Worm (Caenorhabditis elegans) whole organism, L4 larva: ENCODE measurements around the gene srw-15.
A peak's percentile ranks its signal among the peaks of the same experiment; 100 is the strongest.

Source experiments
- D1046.2 ChIP-seq: fragments of 200-800 bp; sonication (Bioruptor generic); IDR thresholded peaks from 2 replicates; pipeline ENCODE4 v1.3.6; 2022; ENCODE audit warnings: missing genetic modification characterization, missing compliant biosample characterization
- F10B5.3 ChIP-seq: sonication (generic microtip); optimal IDR thresholded peaks from 2 replicates; lab custom pipeline; 2016; ENCODE audit warnings: mild to moderate bottlenecking, missing genetic modification characterization, missing compliant biosample characterization
- F37D6.2 ChIP-seq: sonication (generic microtip); optimal IDR thresholded peaks from 2 replicates; lab custom pipeline; 2016; ENCODE audit warnings: mild to moderate bottlenecking, missing genetic modification characterization, missing compliant biosample characterization
- T20F7.1 ChIP-seq: fragments of 200-800 bp; sonication (Bioruptor generic); optimal IDR thresholded peaks from 2 replicates; lab custom pipeline; 2018; ENCODE audit warnings: mild to moderate bottlenecking, missing genetic modification characterization, missing compliant biosample characterization
- T26A8.4 ChIP-seq: fragments of 200-800 bp; sonication (Bioruptor generic); IDR thresholded peaks from 2 replicates; pipeline ENCODE4 v1.3.6; 2022; ENCODE audit warnings: missing genetic modification characterization, missing compliant biosample characterization
- Y5F2A.4 ChIP-seq: fragments of 200-800 bp; sonication (Bioruptor generic); optimal IDR thresholded peaks from 2 replicates; lab custom pipeline; 2018; ENCODE audit warnings: mild to moderate bottlenecking, missing genetic modification characterization, missing compliant biosample characterization
- ZK546.5 ChIP-seq, 2 experiments: sonication (generic microtip); optimal IDR thresholded peaks; 2 replicates each; lab custom pipeline; 2017; ENCODE audit warnings: missing biosample characterization in 2 of 2, missing genetic modification characterization in 2 of 2
- aly-2 ChIP-seq: sonication (generic microtip); optimal IDR thresholded peaks from 2 replicates; lab custom pipeline; 2018; ENCODE audit warnings: missing biosample characterization, missing genetic modification characterization
- arid-1 ChIP-seq: fragments of 200-800 bp; sonication (Bioruptor generic); conservative IDR thresholded peaks from 2 replicates; pipeline ENCODE4 v1.3.6; 2022; ENCODE audit warnings: missing genetic modification reagents, missing genetic modification characterization, missing compliant biosample characterization
- ceh-28 ChIP-seq: fragments of 150-350 bp; optimal IDR thresholded peaks from 2 replicates; lab custom pipeline; 2014; ENCODE audit warnings: missing biosample characterization, missing genetic modification reagents, missing genetic modification characterization
- ceh-32 ChIP-seq: sonication (generic microtip); optimal IDR thresholded peaks from 2 replicates; lab custom pipeline; 2016; ENCODE audit warnings: mild to moderate bottlenecking, missing genetic modification characterization, missing compliant biosample characterization; ENCODE audit not compliant: poor library complexity
- ceh-62 ChIP-seq: sonication (generic microtip); optimal IDR thresholded peaks from 2 replicates; lab custom pipeline; 2017; ENCODE audit warnings: missing biosample characterization, missing genetic modification characterization
- ces-1 ChIP-seq: fragments of 150-350 bp; sonication (generic microtip); optimal IDR thresholded peaks from 4 replicates; lab custom pipeline; 2014; ENCODE audit warnings: missing biosample characterization, missing genetic modification reagents, missing genetic modification characterization
- cey-2 ChIP-seq: sonication (generic microtip); optimal IDR thresholded peaks from 3 replicates; lab custom pipeline; 2017; ENCODE audit warnings: missing genetic modification characterization, mild to moderate bottlenecking, missing compliant biosample characterization, antibody characterized with exemption, borderline replicate concordance; ENCODE audit not compliant: insufficient read depth
- ctbp-1 ChIP-seq: fragments of 200-800 bp; sonication (Bioruptor generic); IDR thresholded peaks from 2 replicates; pipeline ENCODE4 v1.3.6; 2022; ENCODE audit warnings: missing genetic modification reagents, missing genetic modification characterization, missing compliant biosample characterization
- daf-16 ChIP-seq, 3 experiments: sonication (generic microtip); optimal IDR thresholded peaks; 2 replicates each; lab custom pipeline; 2016 to 2017; ENCODE audit warnings: missing genetic modification characterization in 3 of 3, missing genetic modification reagents in 3 of 3, mild to moderate bottlenecking in 2 of 3, missing compliant biosample characterization in 2 of 3, missing biosample characterization in 1 of 3, moderate library complexity in 1 of 3
- daf-19 ChIP-seq: fragments of 200-800 bp; sonication (Bioruptor generic); conservative IDR thresholded peaks from 2 replicates; pipeline ENCODE4 v1.3.6; 2022; ENCODE audit warnings: missing genetic modification characterization, missing compliant biosample characterization
- dmd-6 ChIP-seq: fragments of 200-800 bp; sonication (Bioruptor generic); IDR thresholded peaks from 2 replicates; pipeline ENCODE4 v1.3.6; 2022; ENCODE audit warnings: missing genetic modification reagents, missing genetic modification characterization, missing compliant biosample characterization
- dmd-9 ChIP-seq: fragments of 200-800 bp; sonication (Bioruptor generic); IDR thresholded peaks from 2 replicates; pipeline ENCODE4 v1.3.6; 2022; ENCODE audit warnings: missing genetic modification reagents, missing genetic modification characterization, missing compliant biosample characterization
- duxl-1 ChIP-seq: sonication (generic microtip); optimal IDR thresholded peaks from 2 replicates; lab custom pipeline; 2016; ENCODE audit warnings: mild to moderate bottlenecking, missing genetic modification characterization, moderate library complexity, missing compliant biosample characterization; ENCODE audit not compliant: poor library complexity
- dve-1 ChIP-seq: sonication (generic microtip); optimal IDR thresholded peaks from 2 replicates; lab custom pipeline; 2017; ENCODE audit warnings: antibody characterized with exemption, mild to moderate bottlenecking, missing genetic modification characterization, missing compliant biosample characterization; ENCODE audit not compliant: insufficient read depth
- egl-27 ChIP-seq: sonication (generic microtip); optimal IDR thresholded peaks from 3 replicates; lab custom pipeline; 2017; ENCODE audit warnings: missing biosample characterization, missing genetic modification reagents, missing genetic modification characterization
- fkh-10 ChIP-seq: fragments of 150-350 bp; optimal IDR thresholded peaks from 2 replicates; lab custom pipeline; 2014; ENCODE audit warnings: missing biosample characterization, missing genetic modification reagents, missing genetic modification characterization
- hlh-30 ChIP-seq: sonication (generic microtip); optimal IDR thresholded peaks from 2 replicates; lab custom pipeline; 2017; ENCODE audit warnings: antibody characterized with exemption, mild to moderate bottlenecking, missing genetic modification characterization, missing compliant biosample characterization; ENCODE audit not compliant: insufficient read depth
- hmg-1.1 ChIP-seq: fragments of 200-800 bp; sonication (Bioruptor generic); IDR thresholded peaks from 2 replicates; pipeline ENCODE4 v1.3.6; 2022; ENCODE audit warnings: missing genetic modification reagents, missing genetic modification characterization, missing compliant biosample characterization
- lin-13 ChIP-seq: fragments of 150-350 bp; optimal IDR thresholded peaks from 2 replicates; lab custom pipeline; 2014; ENCODE audit warnings: missing biosample characterization, missing genetic modification reagents, missing genetic modification characterization
- lin-15B ChIP-seq: fragments of 150-350 bp; sonication (generic microtip); optimal IDR thresholded peaks from 3 replicates; lab custom pipeline; 2014; ENCODE audit warnings: missing biosample characterization, missing genetic modification characterization
- lin-38 ChIP-seq: fragments of 200-800 bp; sonication (Bioruptor generic); IDR thresholded peaks from 2 replicates; pipeline ENCODE4 v1.3.6; 2022; ENCODE audit warnings: missing genetic modification reagents, missing genetic modification characterization, missing compliant biosample characterization
- madf-9 ChIP-seq: fragments of 200-800 bp; sonication (Bioruptor generic); conservative IDR thresholded peaks from 2 replicates; pipeline ENCODE4 v1.3.6; 2022; ENCODE audit warnings: missing genetic modification reagents, missing genetic modification characterization, missing compliant biosample characterization
- mdt-29 ChIP-seq: fragments of 200-800 bp; sonication (Bioruptor generic); IDR thresholded peaks from 2 replicates; pipeline ENCODE4 v1.3.6; 2022; ENCODE audit warnings: missing genetic modification reagents, missing genetic modification characterization, missing compliant biosample characterization
- mes-2 ChIP-seq: sonication (generic microtip); optimal IDR thresholded peaks from 2 replicates; lab custom pipeline; 2016; ENCODE audit warnings: missing genotype, mild to moderate bottlenecking, missing genetic modification characterization, missing compliant biosample characterization; ENCODE audit not compliant: poor library complexity, severe bottlenecking
- nhr-10 ChIP-seq: fragments of 150-350 bp; optimal IDR thresholded peaks from 2 replicates; lab custom pipeline; 2014; ENCODE audit warnings: missing biosample characterization, missing genetic modification characterization
- nhr-102 ChIP-seq: sonication (generic microtip); optimal IDR thresholded peaks from 2 replicates; lab custom pipeline; 2016; ENCODE audit warnings: mild to moderate bottlenecking, missing genetic modification characterization, moderate library complexity, missing compliant biosample characterization
- nhr-11 ChIP-seq: fragments of 150-350 bp; optimal IDR thresholded peaks from 2 replicates; lab custom pipeline; 2014; ENCODE audit warnings: missing biosample characterization, missing genetic modification characterization
- nhr-237 ChIP-seq: sonication (generic microtip); optimal IDR thresholded peaks from 2 replicates; lab custom pipeline; 2017; ENCODE audit warnings: missing biosample characterization, missing genetic modification characterization
- nhr-41 ChIP-seq: fragments of 200-800 bp; sonication (Bioruptor generic); IDR thresholded peaks from 2 replicates; pipeline ENCODE4 v1.3.6; 2022; ENCODE audit warnings: missing genetic modification reagents, missing genetic modification characterization, missing compliant biosample characterization
- nhr-6 ChIP-seq: fragments of 150-350 bp; optimal IDR thresholded peaks from 2 replicates; lab custom pipeline; 2014; ENCODE audit warnings: missing biosample characterization, missing genetic modification characterization
- nhr-76 ChIP-seq: fragments of 150-350 bp; optimal IDR thresholded peaks from 2 replicates; lab custom pipeline; 2014; ENCODE audit warnings: missing biosample characterization, missing genetic modification characterization
- php-3 ChIP-seq: fragments of 200-800 bp; sonication (Bioruptor generic); IDR thresholded peaks from 2 replicates; pipeline ENCODE4 v1.3.6; 2022; ENCODE audit warnings: missing genetic modification reagents, missing genetic modification characterization, missing compliant biosample characterization
- rbr-2 ChIP-seq: sonication (generic microtip); optimal IDR thresholded peaks from 2 replicates; lab custom pipeline; 2016; ENCODE audit warnings: missing genotype, missing genetic modification characterization, missing compliant biosample characterization
- skn-1 ChIP-seq: fragments of 150-350 bp; optimal IDR thresholded peaks from 2 replicates; lab custom pipeline; 2014; ENCODE audit warnings: missing biosample characterization, missing genetic modification characterization
- snpc-4 ChIP-seq: fragments of 150-350 bp; optimal IDR thresholded peaks from 2 replicates; lab custom pipeline; 2014; ENCODE audit warnings: missing biosample characterization, missing genetic modification characterization
- unc-130 ChIP-seq: sonication (generic microtip); optimal IDR thresholded peaks from 2 replicates; lab custom pipeline; 2016; ENCODE audit warnings: missing genetic modification reagents, missing genetic modification characterization, missing compliant biosample characterization
- unc-39 ChIP-seq: sonication (generic microtip); optimal IDR thresholded peaks from 2 replicates; lab custom pipeline; 2017; ENCODE audit warnings: missing biosample characterization, missing genetic modification characterization
- unc-62 ChIP-seq, 3 experiments: fragments of 150-350 bp in 1 of 3; sonication (generic microtip); optimal IDR thresholded peaks in 2 of 3; peaks in 1 of 3; 1 replicate in 1 of 3; 2 replicates in 2 of 3; lab custom pipeline; 2014 to 2017; ENCODE audit warnings: missing biosample characterization in 3 of 3, missing genetic modification characterization in 3 of 3, missing genetic modification reagents in 3 of 3, missing genotype in 1 of 3
- vab-7 ChIP-seq: fragments of 200-800 bp; sonication (Bioruptor generic); IDR thresholded peaks from 2 replicates; pipeline ENCODE4 v1.3.6; 2022; ENCODE audit warnings: missing genetic modification reagents, missing genetic modification characterization, missing compliant biosample characterization
- zip-11 ChIP-seq: fragments of 200-800 bp; sonication (Bioruptor generic); IDR thresholded peaks from 2 replicates; pipeline ENCODE4 v1.3.6; 2022; ENCODE audit warnings: missing genetic modification characterization, missing compliant biosample characterization
- zip-2 ChIP-seq: fragments of 150-350 bp; optimal IDR thresholded peaks from 2 replicates; lab custom pipeline; 2014; ENCODE audit warnings: missing biosample characterization, missing genetic modification characterization
- ztf-7 ChIP-seq: fragments of 150-350 bp; optimal IDR thresholded peaks from 2 replicates; lab custom pipeline; 2014; ENCODE audit warnings: missing biosample characterization, missing genetic modification characterization

The srw-15 gene

ce11 chrV:15189567-15189966 is 40.8 kb upstream of the srw-15 start, which contains the start of gene cyn-3 (continued):
- TF ChIP-seq ztf-7 (tag; lab: Kevin White, UChicago) (peak; percentile 63), mes-2 (tag; lab: Kevin White, UChicago) (peak; percentile 92), rbr-2 (peak; percentile 81), php-3 (GFP tag; lab: Robert Waterston, UW) (no peak), nhr-102 (tag; lab: Kevin White, UChicago) (peak; percentile 41), lin-15B (tag; lab: Kevin White, UChicago) (peak; percentile 46), zip-2 (no peak), mdt-29 (GFP tag; lab: Robert Waterston, UW) (0 out of 2 replicates have a peak, but pooled peaks have one; percentile 20), nhr-6 (tag; lab: Kevin White, UChicago) (peak; percentile 99), unc-130 (GFP tag; lab: Kevin White, UChicago) (peak; percentile 31), egl-27 (tag; lab: Kevin White, UChicago) (no peak), T20F7.1 (GFP tag; lab: Kevin White, UChicago) (peak; percentile 77), ceh-28 (tag; lab: Kevin White, UChicago) (no peak), D1046.2 (GFP tag; lab: Robert Waterston, UW) (no peak), dmd-6 (GFP tag; lab: Robert Waterston, UW) (peak; percentile 66), dve-1 (tag; lab: Kevin White, UChicago) (peak; percentile 92), duxl-1 (tag; lab: Kevin White, UChicago) (peak; percentile 51), ctbp-1 (GFP tag; lab: Robert Waterston, UW) (peak; percentile 67), nhr-76 (no peak), unc-62 (GFP tag; optimal IDR thresholded peaks at IDR 0.05 in 1 of 2; lab: Kevin White, UChicago) (peak in 1 of 2 experiments; percentile 85), unc-62 (tag; optimal IDR thresholded peaks at IDR 0.05; lab: Kevin White, UChicago) (no peak), F37D6.2 (tag; lab: Kevin White, UChicago) (peak; percentile 45), arid-1 (peak; percentile 71), cey-2 (no peak), daf-16 (GFP tag; optimal IDR thresholded peaks at IDR 0.05; lab: Kevin White, UChicago) (peak in 1 of 2 experiments; percentile 35), daf-16 (tag; optimal IDR thresholded peaks at IDR 0.05; lab: Kevin White, UChicago) (peak; percentile 65), hmg-1.1 (peak; percentile 55), fkh-10 (GFP tag; lab: Kevin White, UChicago) (peak; percentile 81), lin-38 (GFP tag; lab: Robert Waterston, UW) (peak; percentile 98), dmd-9 (GFP tag; lab: Robert Waterston, UW) (peak; percentile 59; the same call in 1 of the 2 replicates), unc-39 (tag; lab: Kevin White, UChicago) (no peak), Y5F2A.4 (GFP tag; lab: Kevin White, UChicago) (no peak), ceh-32 (tag; lab: Kevin White, UChicago) (no peak), ceh-62 (tag; lab: Kevin White, UChicago) (no peak), nhr-10 (tag; lab: Kevin White, UChicago) (no peak), ces-1 (GFP tag; lab: Kevin White, UChicago) (no peak), hlh-30 (peak; percentile 79), snpc-4 (tag; lab: Kevin White, UChicago) (no peak)
- TF ChIP-seq, all 104 proteins: peak for 38

- TF ChIP-seq nhr-237 (tag; lab: Kevin White, UChicago) (no peak), ZK546.5 (tag; optimal IDR thresholded peaks at IDR 0.05; lab: Kevin White, UChicago) (no peak), T26A8.4 (GFP tag; lab: Robert Waterston, UW) (peak; percentile 94), zip-11 (peak; percentile 88), ceh-28 (tag; lab: Kevin White, UChicago) (no peak), madf-9 (GFP tag; lab: Robert Waterston, UW) (peak; percentile 91), arid-1 (peak; percentile 97), daf-19 (peak; percentile 90), nhr-10 (tag; lab: Kevin White, UChicago) (peak; percentile 39), mdt-29 (GFP tag; lab: Robert Waterston, UW) (peak; percentile 79), lin-13 (GFP tag; lab: Kevin White, UChicago) (peak; percentile 93), aly-2 (tag; lab: Kevin White, UChicago) (peak; percentile 92), F10B5.3 (peak; percentile 85), cey-2 (no peak), T20F7.1 (GFP tag; lab: Kevin White, UChicago) (peak; percentile 77), vab-7 (GFP tag; lab: Robert Waterston, UW) (peak; percentile 98), skn-1 (tag; lab: Kevin White, UChicago) (no peak), nhr-11 (peak; percentile 55), nhr-41 (GFP tag; lab: Robert Waterston, UW) (peak; percentile 92), dmd-6 (GFP tag; lab: Robert Waterston, UW) (peak; percentile 80)
Measured at ce11 chrV:15190903-15191302, 39.4 kb upstream of the srw-15 start, which contains the start of gene Y75B12B.11. TSS of gene Y75B12B.11 (plus strand) at chrV:15191296.
